Worm (Caenorhabditis elegans): ENCODE measurements around the gene F16G10.5.

F16G10.5 gene

ce11 chrII:2380174-2380573 lies 13.1 kb downstream of the F16G10.5 start, which contains the start of gene F16G10.7:
F16G10.7 (minus strand) TSS chrII:2380274.
- no peak for TF ChIP-seq F57A8.1 (GFP tag; optimal IDR thresholded peaks at IDR 0.05)
- TF ChIP-seq ztf-6 (GFP tag; IDR thresholded peaks at IDR 0.05), result no peak
- TF ChIP-seq dpff-1 (tag; optimal IDR thresholded peaks at IDR 0.05), result no peak
- TF ChIP-seq rcor-1 (GFP tag; IDR thresholded peaks at IDR 0.05), result no peak
- TF ChIP-seq ceh-91 (GFP tag; IDR thresholded peaks at IDR 0.05), result no peak
- TF ChIP-seq F55B11.4 (tag; optimal IDR thresholded peaks at IDR 0.05; ENCODE audit: borderline replicate concordance, insufficient read depth), result no peak
- TF ChIP-seq snpc-4 (GFP tag; optimal IDR thresholded peaks at IDR 0.05), result no peak
- no peak for TF ChIP-seq snpc-4 (tag; optimal IDR thresholded peaks at IDR 0.05)
- TF ChIP-seq sptf-2 (GFP tag; optimal IDR thresholded peaks at IDR 0.05), result no peak
- no peak for TF ChIP-seq cebp-2 (GFP tag; IDR thresholded peaks at IDR 0.05)

- TF ChIP-seq T26A5.8 (tag; optimal IDR thresholded peaks at IDR 0.05) (no peak), snpc-1.3 (tag; optimal IDR thresholded peaks at IDR 0.05; ENCODE audit: insufficient read depth) (no peak), lin-40 (tag; optimal IDR thresholded peaks at IDR 0.05) (no peak), lag-1 (GFP tag; IDR thresholded peaks at IDR 0.05) (no peak), him-1 (tag; optimal IDR thresholded peaks at IDR 0.05) (no peak), ztf-28 (GFP tag; IDR thresholded peaks at IDR 0.05) (no peak)
Measured at ce11 chrII:2383334-2383733, 16.2 kb downstream of the F16G10.5 start, which contains the start of gene F16G10.8. F16G10.8 (minus strand) TSS chrII:2383434.

ce11 chrII:2385495-2385894 lies 18.4 kb downstream of the F16G10.5 start, which contains the start of gene F16G10.9:
F16G10.9 (minus strand) TSS chrII:2385595.
- TF ChIP-seq let-526 (GFP tag; IDR thresholded peaks at IDR 0.05) (no peak), ztf-25 (GFP tag; IDR thresholded peaks at IDR 0.05) (no peak), attf-6 (GFP tag; IDR thresholded peaks at IDR 0.05) (no peak), dpl-1 (GFP tag; optimal IDR thresholded peaks at IDR 0.05) (no peak), let-607 (tag; optimal IDR thresholded peaks at IDR 0.05) (no peak), F57A8.1 (GFP tag; optimal IDR thresholded peaks at IDR 0.05) (no peak), ceh-27 (GFP tag; optimal IDR thresholded peaks at IDR 0.05) (no peak), F33H1.4 (GFP tag; IDR thresholded peaks at IDR 0.05) (no peak), snpc-1.1 (tag; optimal IDR thresholded peaks at IDR 0.05; ENCODE audit: insufficient read depth) (no peak), snpc-3.4 (tag; optimal IDR thresholded peaks at IDR 0.05) (no peak), sea-2 (GFP tag; IDR thresholded peaks at IDR 0.05) (no peak), unc-130 (GFP tag; optimal IDR thresholded peaks at IDR 0.05) (no peak), K11D2.4 (GFP tag; IDR thresholded peaks at IDR 0.05) (no peak), hrde-1 (tag; optimal IDR thresholded peaks at IDR 0.05; ENCODE audit: borderline replicate concordance) (no peak), nhr-27 (tag; optimal IDR thresholded peaks at IDR 0.05) (no peak), rec-8 (tag; optimal IDR thresholded peaks at IDR 0.05) (no peak), fkh-3 (tag; optimal IDR thresholded peaks at IDR 0.05) (no peak), atf-7 (tag; optimal IDR thresholded peaks at IDR 0.05) (no peak), lin-26 (GFP tag; IDR thresholded peaks at IDR 0.05) (no peak)

ce11 chrII:2390884-2391283 lies 23.8 kb downstream of the F16G10.5 start, which contains the start of gene F16G10.10:
F16G10.10 (minus strand) TSS chrII:2390984.
- TF ChIP-seq F55B11.4 (tag; optimal IDR thresholded peaks at IDR 0.05; ENCODE audit: borderline replicate concordance, insufficient read depth), result no peak
- TF ChIP-seq Y53F4B.3 (GFP tag; IDR thresholded peaks at IDR 0.05), result no peak
- no peak for TF ChIP-seq sptf-2 (GFP tag; optimal IDR thresholded peaks at IDR 0.05)
- no peak for TF ChIP-seq ceh-91 (GFP tag; IDR thresholded peaks at IDR 0.05)
- TF ChIP-seq F39B2.1 (GFP tag; IDR thresholded peaks at IDR 0.05), result no peak
- no peak for TF ChIP-seq Y79H2A.3 (GFP tag; conservative IDR thresholded peaks at IDR 0.05)
- TF ChIP-seq lir-1 (GFP tag; conservative IDR thresholded peaks at IDR 0.05), result no peak
- no peak for TF ChIP-seq ztf-22 (GFP tag; optimal IDR thresholded peaks at IDR 0.05)
- TF ChIP-seq ccch-3 (GFP tag; optimal IDR thresholded peaks at IDR 0.05), result no peak
- no peak for TF ChIP-seq snpc-4 (GFP tag; optimal IDR thresholded peaks at IDR 0.05)
- TF ChIP-seq snpc-4 (tag; optimal IDR thresholded peaks at IDR 0.05), result no peak
- no peak for TF ChIP-seq nhr-27 (tag; optimal IDR thresholded peaks at IDR 0.05)
- no peak for TF ChIP-seq snpc-3.4 (tag; optimal IDR thresholded peaks at IDR 0.05)
- no peak for TF ChIP-seq atf-7 (tag; optimal IDR thresholded peaks at IDR 0.05)
